Fruit fly (Drosophila melanogaster): ENCODE results near the gene CG4098.

Gene CG4098

dm6 chr3L:16571014-16571738, 38.0 kb downstream of the CG4098 start (continued):
- no peak for TF ChIP-seq tup (GFP tag; optimal IDR thresholded peaks at IDR 0.05)
- no peak for TF ChIP-seq h (optimal IDR thresholded peaks at IDR 0.05)
- TF ChIP-seq hth (optimal IDR thresholded peaks at IDR 0.05), result no peak
- TF ChIP-seq bsh (GFP tag; optimal IDR thresholded peaks at IDR 0.05), result peak in 1 of 2 experiments; percentile 47
- no peak for TF ChIP-seq Hey (tag; optimal IDR thresholded peaks at IDR 0.05)
- 0 out of 3 replicates have a peak, but pooled peaks have one; percentile 14 for TF ChIP-seq otp (GFP tag; IDR thresholded peaks at IDR 0.05)
- TF ChIP-seq run (tag; optimal IDR thresholded peaks at IDR 0.05), result no peak
- TF ChIP-seq CG17385 (GFP tag; optimal IDR thresholded peaks at IDR 0.05), result peak; percentile 30
- TF ChIP-seq CG11560 (tag; IDR thresholded peaks at IDR 0.05), result no peak
- no peak for TF ChIP-seq gfzf (GFP tag; optimal IDR thresholded peaks at IDR 0.05)
- TF ChIP-seq Sin3A (optimal IDR thresholded peaks at IDR 0.05), result no peak
- TF ChIP-seq Sry-β (GFP tag; optimal IDR thresholded peaks at IDR 0.05), result no peak
- TF ChIP-seq Drgx (GFP tag; IDR thresholded peaks at IDR 0.05), result peak; percentile 36; the same call in 1 of the 2 replicates
- peak; percentile 59 for TF ChIP-seq Bteb2 (GFP tag; optimal IDR thresholded peaks at IDR 0.05)
- peak; percentile 32 for TF ChIP-seq H2.0 (GFP tag; IDR thresholded peaks at IDR 0.05)
- TF ChIP-seq Nf-YB (GFP tag; optimal IDR thresholded peaks at IDR 0.05), result peak; percentile 3
- no peak for TF ChIP-seq CG6791 (GFP tag; IDR thresholded peaks at IDR 0.05; ENCODE audit: partially characterized antibody)
- TF ChIP-seq pros (GFP tag; optimal IDR thresholded peaks at IDR 0.05), result no peak
- TF ChIP-seq pum (GFP tag; optimal IDR thresholded peaks at IDR 0.05), result peak; percentile 36
- no peak for TF ChIP-seq ATbp (GFP tag; optimal IDR thresholded peaks at IDR 0.05)
- no peak for TF ChIP-seq Six4 (GFP tag; optimal IDR thresholded peaks at IDR 0.05)
- peak; percentile 65 for TF ChIP-seq PHDP (tag; optimal IDR thresholded peaks at IDR 0.05)
- TF ChIP-seq Hr39 (optimal IDR thresholded peaks at IDR 0.05), result no peak
- TF ChIP-seq HmgD (GFP tag; optimal IDR thresholded peaks at IDR 0.05), result no peak
- TF ChIP-seq Dad (GFP tag; optimal IDR thresholded peaks at IDR 0.05), result no peak
- TF ChIP-seq CG16815 (GFP tag; optimal IDR thresholded peaks at IDR 0.05), result no peak
- TF ChIP-seq CG12071 (GFP tag; optimal IDR thresholded peaks at IDR 0.05), result no peak
- no peak for TF ChIP-seq CG31365 (tag; optimal IDR thresholded peaks at IDR 0.05)
- TF ChIP-seq CG31224 (GFP tag; IDR thresholded peaks at IDR 0.05), result peak; percentile 15; the same call in 1 of the 2 replicates
- TF ChIP-seq CG2129 (GFP tag; IDR thresholded peaks at IDR 0.05; ENCODE audit: partially characterized antibody), result no peak
- TF ChIP-seq cas (GFP tag; IDR thresholded peaks at IDR 0.05), result peak; percentile 55; the same call in 1 of the 2 replicates
- TF ChIP-seq grn (GFP tag; optimal IDR thresholded peaks at IDR 0.05), result no peak
- no peak for TF ChIP-seq ttk (GFP tag; IDR thresholded peaks at IDR 0.05)
- peak; percentile 56; the same call in 1 of the 2 replicates for TF ChIP-seq ranshi (GFP tag; IDR thresholded peaks at IDR 0.05)
- no peak for TF ChIP-seq HmgZ (tag; optimal IDR thresholded peaks at IDR 0.05)
- peak; percentile 34 for TF ChIP-seq CG10267 (tag; optimal IDR thresholded peaks at IDR 0.05)
- TF ChIP-seq Lhr (GFP tag; optimal IDR thresholded peaks at IDR 0.05), result no peak
- TF ChIP-seq Deaf1 (tag; optimal IDR thresholded peaks at IDR 0.05), result peak; percentile 34
- TF ChIP-seq CG12744 (GFP tag; optimal IDR thresholded peaks at IDR 0.05), result peak; percentile 45
- peak; percentile 46; the same call in 2 of the 3 replicates for TF ChIP-seq CG14050 (GFP tag; IDR thresholded peaks at IDR 0.05)
- TF ChIP-seq emc (GFP tag; optimal IDR thresholded peaks at IDR 0.05), result no peak
- no peak for TF ChIP-seq NFAT (GFP tag; IDR thresholded peaks at IDR 0.05)
- TF ChIP-seq hb (GFP tag; IDR thresholded peaks at IDR 0.05; ENCODE audit: partially characterized antibody), result no peak
- TF ChIP-seq GATAe (GFP tag; conservative IDR thresholded peaks at IDR 0.05), result no peak
- TF ChIP-seq crc (GFP tag; optimal IDR thresholded peaks at IDR 0.05), result peak; percentile 26
- TF ChIP-seq unc-4 (GFP tag; IDR thresholded peaks at IDR 0.05; ENCODE audit: partially characterized antibody), result no peak
- TF ChIP-seq CG17912 (GFP tag; optimal IDR thresholded peaks at IDR 0.05), result no peak
- TF ChIP-seq BEAF-32 (GFP tag; optimal IDR thresholded peaks at IDR 0.05), result no peak
- TF ChIP-seq zen (tag; optimal IDR thresholded peaks at IDR 0.05), result no peak
- TF ChIP-seq dpn (GFP tag; optimal IDR thresholded peaks at IDR 0.05), result peak; percentile 57 to 61
